Fruit fly (Drosophila melanogaster) whole organism, pupa: Measurements from ENCODE around the gene CG14441.

Experiments
- CG15710 ChIP-seq: fragments of 200-800 bp; sonication (Bioruptor generic); optimal IDR thresholded peaks from 2 replicates; lab custom pipeline; 2018; ENCODE audit warnings: missing biosample characterization, mild to moderate bottlenecking, missing genetic modification characterization, moderate library complexity
- CG17806 ChIP-seq: fragments of 200-800 bp; sonication (Bioruptor generic); optimal IDR thresholded peaks from 2 replicates; lab custom pipeline; 2018; ENCODE audit warnings: missing biosample characterization, mild to moderate bottlenecking, missing genetic modification characterization, moderate library complexity
- CG32121 ChIP-seq: fragments of 200-800 bp; sonication (Bioruptor generic); IDR thresholded peaks from 2 replicates; pipeline ENCODE4 v1.3.6; 2022; ENCODE audit warnings: missing biosample characterization, missing genetic modification characterization
- CG4496 ChIP-seq: fragments of 200-800 bp; sonication (Bioruptor generic); IDR thresholded peaks from 3 replicates; pipeline ENCODE4 v1.3.6; 2022; ENCODE audit warnings: missing biosample characterization, missing genetic modification characterization
- Pif1A ChIP-seq: fragments of 200-800 bp; sonication (Bioruptor generic); optimal IDR thresholded peaks from 3 replicates; lab custom pipeline; 2016; ENCODE audit warnings: missing biosample characterization, missing genetic modification characterization
- Pif1B ChIP-seq: fragments of 200-800 bp; sonication (Bioruptor generic); optimal IDR thresholded peaks from 3 replicates; lab custom pipeline; 2016; ENCODE audit warnings: missing biosample characterization, missing genetic modification characterization
- fd96Ca ChIP-seq: fragments of 200-800 bp; sonication (Bioruptor generic); IDR thresholded peaks from 3 replicates; pipeline ENCODE4 v1.3.6; 2022; ENCODE audit warnings: missing biosample characterization, missing genetic modification characterization
- gl ChIP-seq: fragments of 200-800 bp; sonication (Bioruptor generic); optimal IDR thresholded peaks from 2 replicates; lab custom pipeline; 2018; ENCODE audit warnings: missing biosample characterization, mild to moderate bottlenecking, missing genetic modification characterization
- rn ChIP-seq: fragments of 200-800 bp; sonication (Bioruptor generic); IDR thresholded peaks from 2 replicates; pipeline ENCODE4 v1.3.6; 2022; ENCODE audit warnings: missing biosample characterization, missing genetic modification characterization

DNA sequence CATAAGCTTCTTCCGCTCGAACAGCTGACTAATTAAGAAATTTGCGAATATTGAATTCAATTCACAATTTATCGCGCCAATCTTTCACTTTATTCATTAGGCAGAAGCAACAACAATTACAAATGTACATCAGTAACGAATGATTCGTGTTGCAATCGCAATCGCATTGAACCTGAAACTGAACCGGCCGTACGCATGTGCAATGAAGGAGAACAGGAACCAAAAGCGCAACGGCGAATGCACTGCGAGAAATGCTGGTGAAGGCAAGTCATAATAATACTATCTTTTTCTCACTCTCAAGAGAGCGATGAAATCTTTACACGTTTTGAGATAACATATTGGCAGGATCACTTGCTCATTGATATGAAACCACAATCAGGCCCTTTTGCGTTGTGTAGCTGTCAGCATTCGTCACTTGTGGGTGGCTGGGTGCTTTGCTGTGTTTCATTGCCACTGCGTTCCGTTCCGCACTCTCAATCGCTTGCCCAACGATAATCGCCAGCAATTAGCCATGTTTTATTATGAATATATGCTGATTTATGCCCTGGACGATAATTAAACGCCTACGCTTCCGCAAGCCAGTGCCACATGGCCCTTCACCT, 25.7 kb downstream of the CG14441 start:
- TF ChIP-seq fd96Ca (GFP tag; lab: Robert Waterston, UW) (no peak), CG15710 (tag; lab: Kevin White, UChicago) (no peak), Pif1B (no peak), rn (GFP tag; lab: Robert Waterston, UW) (no peak), CG4496 (GFP tag; lab: Robert Waterston, UW) (peak; percentile 43; the same call in 1 of the 3 replicates), gl (tag; lab: Kevin White, UChicago) (no peak), CG17806 (tag; lab: Kevin White, UChicago) (no peak), CG32121 (GFP tag; lab: Robert Waterston, UW) (no peak), Pif1A (GFP tag; lab: Kevin White, UChicago) (no peak)
